Worm (Caenorhabditis elegans) whole organism, young adult: ENCODE data around the gene F52G3.8.

ENCODE experiments used
- ama-1 ChIP-seq, 3 experiments: fragments of 150-350 bp in 1 of 3; sonication (generic microtip) in 2 of 3; optimal IDR thresholded peaks; 2 replicates each; lab custom pipeline; 2014 to 2018; ENCODE audit warnings: missing biosample characterization in 2 of 3, missing genetic modification characterization in 2 of 3, missing genetic modification reagents in 2 of 3
- aptf-3 ChIP-seq: fragments of 200-800 bp; sonication (Bioruptor generic); IDR thresholded peaks from 2 replicates; pipeline ENCODE4 v1.3.6; 2022; ENCODE audit warnings: missing genetic modification characterization, missing compliant biosample characterization
- bed-1 ChIP-seq: fragments of 200-800 bp; sonication (Bioruptor generic); IDR thresholded peaks from 2 replicates; pipeline ENCODE4 v1.3.6; 2022; ENCODE audit warnings: missing genetic modification reagents, missing genetic modification characterization, missing compliant biosample characterization
- snpc-4 ChIP-seq, 5 experiments: fragments of 150-350 bp in 1 of 5; sonication (generic microtip) in 4 of 5; optimal IDR thresholded peaks; 2 replicates each; lab custom pipeline; 2014 to 2018; ENCODE audit warnings: missing genetic modification characterization in 5 of 5, missing biosample characterization in 3 of 5, antibody characterized with exemption in 2 of 5, mild to moderate bottlenecking in 2 of 5, missing compliant biosample characterization in 2 of 5, missing genotype in 2 of 5, moderate library complexity in 2 of 5, missing genetic modification reagents in 1 of 5

ce11 chrX:16943934-16944914 lies 8.5 kb downstream of the F52G3.8 start:
- no peak for TF ChIP-seq aptf-3
- peak; percentile 85 for TF ChIP-seq ama-1 (optimal IDR thresholded peaks at IDR 0.05; lab: Kevin White, UChicago)
- TF ChIP-seq ama-1 (GFP tag; optimal IDR thresholded peaks at IDR 0.05; lab: Kevin White, UChicago), result peak in 1 of 2 experiments; percentile 69
- TF ChIP-seq bed-1 (GFP tag; lab: Robert Waterston, UW), result 0 out of 2 replicates have a peak, but pooled peaks have one; percentile 60
- no peak for TF ChIP-seq snpc-4 (GFP tag; optimal IDR thresholded peaks at IDR 0.05; lab: Kevin White, UChicago)
- no peak for TF ChIP-seq snpc-4 (tag; optimal IDR thresholded peaks at IDR 0.05; lab: Kevin White, UChicago)
